Worm (Caenorhabditis elegans): ENCODE results near the gene B0294.1.

Gene B0294.1

ce11 chrX:1880665-1881064, 16.5 kb downstream of the B0294.1 start (continued):
- TF ChIP-seq ama-1 (optimal IDR thresholded peaks at IDR 0.05) (no peak), ama-1 (GFP tag; optimal IDR thresholded peaks at IDR 0.05) (peak; percentile 38 to 55), egl-18 (GFP tag; IDR thresholded peaks at IDR 0.05) (no peak), nhr-27 (tag; optimal IDR thresholded peaks at IDR 0.05) (no peak), snpc-4 (GFP tag; optimal IDR thresholded peaks at IDR 0.05) (peak; percentile 57), snpc-4 (tag; optimal IDR thresholded peaks at IDR 0.05) (peak in 1 of 4 experiments; percentile 67), lin-26 (GFP tag; IDR thresholded peaks at IDR 0.05) (no peak), Y53F4B.3 (GFP tag; IDR thresholded peaks at IDR 0.05) (0 out of 2 replicates have a peak, but pooled peaks have one; percentile 24), T07F8.4 (tag; optimal IDR thresholded peaks at IDR 0.05) (peak; percentile 48), aptf-3 (GFP tag; IDR thresholded peaks at IDR 0.05) (no peak), bed-2 (GFP tag; IDR thresholded peaks at IDR 0.05) (no peak), F33H1.4 (GFP tag; IDR thresholded peaks at IDR 0.05) (no peak), die-1 (tag; optimal IDR thresholded peaks at IDR 0.05) (peak; percentile 83), ztf-3 (GFP tag; optimal IDR thresholded peaks at IDR 0.05) (peak; percentile 23), madf-10 (tag; optimal IDR thresholded peaks at IDR 0.05) (peak; percentile 53), egl-44 (GFP tag; IDR thresholded peaks at IDR 0.05) (no peak), hsf-1 (GFP tag; IDR thresholded peaks at IDR 0.05) (no peak), Y95B8A.8 (GFP tag; IDR thresholded peaks at IDR 0.05) (no peak), nhr-179 (tag; optimal IDR thresholded peaks at IDR 0.05) (peak; percentile 6), repo-1 (tag; optimal IDR thresholded peaks at IDR 0.05) (no peak), B0035.1 (tag; optimal IDR thresholded peaks at IDR 0.05) (peak; percentile 72), pha-4 (tag; optimal IDR thresholded peaks at IDR 0.05) (no peak), egrh-3 (GFP tag; IDR thresholded peaks at IDR 0.05) (no peak), rpc-1 (optimal IDR thresholded peaks at IDR 0.05) (peak; percentile 78), rpc-1 (tag; optimal IDR thresholded peaks at IDR 0.05) (peak; percentile 91)

ce11 chrX:1870991-1871390, 26.2 kb downstream of the B0294.1 start:
- TF ChIP-seq nfyb-1 (GFP tag; IDR thresholded peaks at IDR 0.05): peak; percentile 21; the same call in 1 of the 2 replicates
- TF ChIP-seq K11D2.4 (GFP tag; IDR thresholded peaks at IDR 0.05): no peak
- no peak for TF ChIP-seq egl-18 (GFP tag; IDR thresholded peaks at IDR 0.05)

ce11 chrX:1864946-1865345, 32.2 kb downstream of the B0294.1 start, which contains the start of gene tbx-41:
Gene tbx-41 (plus strand): TSS chrX:1865246.
- TF ChIP-seq lag-1 (GFP tag; IDR thresholded peaks at IDR 0.05) (no peak), hlh-12 (tag; optimal IDR thresholded peaks at IDR 0.05) (no peak), F37B4.10 (GFP tag; IDR thresholded peaks at IDR 0.05) (no peak), C17E4.6 (GFP tag; IDR thresholded peaks at IDR 0.05) (no peak), ceh-27 (GFP tag; optimal IDR thresholded peaks at IDR 0.05) (no peak), ceh-58 (GFP tag; IDR thresholded peaks at IDR 0.05) (no peak), sptf-2 (GFP tag; optimal IDR thresholded peaks at IDR 0.05) (no peak), ets-4 (GFP tag; optimal IDR thresholded peaks at IDR 0.05) (no peak), sdz-38 (tag; optimal IDR thresholded peaks at IDR 0.05) (no peak), nhr-179 (tag; optimal IDR thresholded peaks at IDR 0.05) (no peak), fkh-3 (tag; optimal IDR thresholded peaks at IDR 0.05) (no peak), K12H6.12 (tag; optimal IDR thresholded peaks at IDR 0.05) (no peak), pbrm-1 (GFP tag; IDR thresholded peaks at IDR 0.05) (no peak)

Data from whole organism, young adult.